Worm (Caenorhabditis elegans) whole organism, L4 larva: ENCODE data around the gene pgl-2.
A peak's percentile ranks its signal among the peaks of the same experiment; 100 is the strongest.

Source experiments
- aha-1 ChIP-seq: fragments of 150-350 bp; peaks from one replicate; lab custom pipeline; 2014; ENCODE audit warnings: missing biosample characterization, missing genetic modification characterization
- ama-1 ChIP-seq: fragments of 150-350 bp; optimal IDR thresholded peaks from 2 replicates; lab custom pipeline; 2014; ENCODE audit warnings: inconsistent platforms, mixed read lengths
- dve-1 ChIP-seq: sonication (generic microtip); optimal IDR thresholded peaks from 2 replicates; lab custom pipeline; 2017; ENCODE audit warnings: antibody characterized with exemption, mild to moderate bottlenecking, missing genetic modification characterization, missing compliant biosample characterization; ENCODE audit not compliant: insufficient read depth
- lin-15B ChIP-seq: fragments of 150-350 bp; sonication (generic microtip); optimal IDR thresholded peaks from 3 replicates; lab custom pipeline; 2014; ENCODE audit warnings: missing biosample characterization, missing genetic modification characterization
- mdl-1 ChIP-seq, 2 experiments: fragments of 150-350 bp in 1 of 2; sonication (generic microtip) in 1 of 2; optimal IDR thresholded peaks; 2 replicates each; lab custom pipeline; 2014 to 2017; ENCODE audit warnings: missing biosample characterization in 2 of 2, missing genetic modification characterization in 2 of 2
- mdt-29 ChIP-seq: fragments of 200-800 bp; sonication (Bioruptor generic); IDR thresholded peaks from 2 replicates; pipeline ENCODE4 v1.3.6; 2022; ENCODE audit warnings: missing genetic modification reagents, missing genetic modification characterization, missing compliant biosample characterization
- nhr-11 ChIP-seq: fragments of 150-350 bp; optimal IDR thresholded peaks from 2 replicates; lab custom pipeline; 2014; ENCODE audit warnings: missing biosample characterization, missing genetic modification characterization
- nhr-76 ChIP-seq: fragments of 150-350 bp; optimal IDR thresholded peaks from 2 replicates; lab custom pipeline; 2014; ENCODE audit warnings: missing biosample characterization, missing genetic modification characterization
- tag-97 ChIP-seq: fragments of 200-800 bp; sonication (Bioruptor generic); IDR thresholded peaks from 2 replicates; pipeline ENCODE4 v1.3.6; 2022; ENCODE audit warnings: missing genetic modification characterization, missing compliant biosample characterization
- unc-62 ChIP-seq, 3 experiments: fragments of 150-350 bp in 1 of 3; sonication (generic microtip); optimal IDR thresholded peaks in 2 of 3; peaks in 1 of 3; 1 replicate in 1 of 3; 2 replicates in 2 of 3; lab custom pipeline; 2014 to 2017; ENCODE audit warnings: missing biosample characterization in 3 of 3, missing genetic modification characterization in 3 of 3, missing genetic modification reagents in 3 of 3, missing genotype in 1 of 3
- ztf-11 ChIP-seq: fragments of 150-350 bp; optimal IDR thresholded peaks from 2 replicates; lab custom pipeline; 2014; ENCODE audit warnings: missing biosample characterization, missing genetic modification characterization

DNA sequence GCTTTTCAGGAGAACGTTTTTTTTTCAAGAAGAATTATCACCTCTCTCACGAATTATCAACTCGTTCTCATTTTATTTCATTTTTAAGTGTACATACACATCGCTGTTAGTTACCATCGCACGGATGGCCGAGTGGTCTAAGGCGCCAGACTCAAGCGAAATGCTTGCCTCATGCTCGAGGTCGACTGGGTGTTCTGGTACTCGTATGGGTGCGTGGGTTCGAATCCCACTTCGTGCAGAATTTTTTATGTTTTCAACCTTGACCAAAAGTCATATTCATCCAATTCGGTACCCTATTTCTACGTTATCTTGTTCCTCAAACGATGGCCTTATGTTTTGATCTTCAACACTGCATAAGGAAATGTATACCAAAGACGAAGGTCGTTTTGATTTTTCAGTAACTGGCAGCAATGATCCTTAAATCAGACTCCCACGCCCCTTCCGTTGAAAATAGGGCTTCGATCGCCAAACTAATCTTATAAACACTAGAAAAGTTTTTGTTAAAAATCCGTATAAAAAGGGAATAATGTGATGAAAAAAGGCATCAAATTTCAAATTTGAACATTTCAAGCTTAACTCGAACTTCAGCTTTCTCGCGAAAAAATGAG lies 35.9 kb downstream of the pgl-2 start, which contains the start of gene fip-1:
- no peak for TF ChIP-seq tag-97 (GFP tag; lab: Robert Waterston, UW)
- no peak for TF ChIP-seq ama-1 (lab: Kevin White, UChicago)
- peak; percentile 37 for TF ChIP-seq dve-1
- no peak for TF ChIP-seq lin-15B
- TF ChIP-seq unc-62 (GFP tag; optimal IDR thresholded peaks at IDR 0.05 in 1 of 2; lab: Kevin White, UChicago), result no peak
- no peak for TF ChIP-seq unc-62 (tag; optimal IDR thresholded peaks at IDR 0.05; lab: Kevin White, UChicago)
- TF ChIP-seq nhr-11 (tag; lab: Kevin White, UChicago), result no peak
- TF ChIP-seq aha-1 (tag; lab: Kevin White, UChicago), result peak; percentile 92
- no peak for TF ChIP-seq mdl-1 (tag; optimal IDR thresholded peaks at IDR 0.05; lab: Kevin White, UChicago)
- no peak for TF ChIP-seq ztf-11 (tag; lab: Kevin White, UChicago)
- TF ChIP-seq nhr-76 (tag; lab: Kevin White, UChicago), result no peak
- TF ChIP-seq mdt-29 (GFP tag; lab: Robert Waterston, UW), result no peak
